Fruit fly (Drosophila melanogaster): ENCODE data around the gene rudhira.

rudhira gene

dm6 chrX:11818047-11818766, 1.5 kb downstream of the rudhira start (continued):
- TF ChIP-seq CG10979 (tag; optimal IDR thresholded peaks at IDR 0.05) (peak; percentile 94), ttk (GFP tag; IDR thresholded peaks at IDR 0.05) (peak; percentile 90), CG17186 (GFP tag; optimal IDR thresholded peaks at IDR 0.05) (peak; percentile 70), CG17802 (tag; optimal IDR thresholded peaks at IDR 0.05) (peak; percentile 69), CG4328 (GFP tag; optimal IDR thresholded peaks at IDR 0.05) (peak; percentile 86), Hr78 (GFP tag; optimal IDR thresholded peaks at IDR 0.05) (peak in 1 of 2 experiments; percentile 75), lilli (GFP tag; optimal IDR thresholded peaks at IDR 0.05) (peak; percentile 96), D (optimal IDR thresholded peaks at IDR 0.05) (no peak), D (GFP tag; optimal IDR thresholded peaks at IDR 0.05) (peak; percentile 91), Dp (GFP tag; optimal IDR thresholded peaks at IDR 0.05) (peak; percentile 8), CoRest (tag; optimal IDR thresholded peaks at IDR 0.05) (peak; percentile 93), CG2116 (GFP tag; optimal IDR thresholded peaks at IDR 0.05) (peak; percentile 83), dati (GFP tag; IDR thresholded peaks at IDR 0.05) (peak; percentile 81), CG2875 (GFP tag; optimal IDR thresholded peaks at IDR 0.05) (peak; percentile 95), abd-A (tag; optimal IDR thresholded peaks at IDR 0.05) (peak; percentile 83), seq (GFP tag; IDR thresholded peaks at IDR 0.05) (peak; percentile 95), luna (GFP tag; optimal IDR thresholded peaks at IDR 0.05) (peak; percentile 77), CG11504 (tag; optimal IDR thresholded peaks at IDR 0.05) (peak; percentile 94), CG3065 (GFP tag; optimal IDR thresholded peaks at IDR 0.05) (peak; percentile 77), chif (GFP tag; optimal IDR thresholded peaks at IDR 0.05) (peak; percentile 95 to 96), CG1647 (GFP tag; optimal IDR thresholded peaks at IDR 0.05) (peak; percentile 88), CG2129 (GFP tag; IDR thresholded peaks at IDR 0.05; ENCODE audit: partially characterized antibody) (no peak), pan (optimal IDR thresholded peaks at IDR 0.05) (no peak), pan (GFP tag; optimal IDR thresholded peaks at IDR 0.05 in 1 of 2, IDR thresholded peaks at IDR 0.05 in 1 of 2) (peak in 1 of 2 experiments; percentile 97), shn (GFP tag; optimal IDR thresholded peaks at IDR 0.05) (peak; percentile 95), Dip2 (GFP tag; IDR thresholded peaks at IDR 0.05) (peak; percentile 50; the same call in 1 of the 2 replicates), CG9609 (GFP tag; optimal IDR thresholded peaks at IDR 0.05) (peak; percentile 95), CG3407 (GFP tag; optimal IDR thresholded peaks at IDR 0.05) (peak; percentile 92), wek (GFP tag; optimal IDR thresholded peaks at IDR 0.05) (peak; percentile 89), GATAe (GFP tag; conservative IDR thresholded peaks at IDR 0.05) (peak; percentile 80), NFAT (GFP tag; IDR thresholded peaks at IDR 0.05) (peak; percentile 83), run (tag; optimal IDR thresholded peaks at IDR 0.05) (peak; percentile 88), rib (GFP tag; IDR thresholded peaks at IDR 0.05) (peak; percentile 79), sc (optimal IDR thresholded peaks at IDR 0.05) (no peak), sc (GFP tag; optimal IDR thresholded peaks at IDR 0.05) (peak; percentile 92), tup (GFP tag; optimal IDR thresholded peaks at IDR 0.05) (peak; percentile 72), CG17359 (tag; optimal IDR thresholded peaks at IDR 0.05) (peak; percentile 97), odd (GFP tag; optimal IDR thresholded peaks at IDR 0.05) (peak; percentile 91), Dfd (GFP tag; optimal IDR thresholded peaks at IDR 0.05) (no peak), ERR (GFP tag; optimal IDR thresholded peaks at IDR 0.05) (peak; percentile 91), CG9817 (tag; optimal IDR thresholded peaks at IDR 0.05) (peak; percentile 87), stc (GFP tag; IDR thresholded peaks at IDR 0.05) (peak; percentile 97), Fer1 (GFP tag; optimal IDR thresholded peaks at IDR 0.05) (peak; percentile 95), CG15269 (tag; optimal IDR thresholded peaks at IDR 0.05) (peak; percentile 96), CG10321 (GFP tag; IDR thresholded peaks at IDR 0.05) (peak; percentile 71), lov (optimal IDR thresholded peaks at IDR 0.05) (no peak), lov (GFP tag; IDR thresholded peaks at IDR 0.05) (peak; percentile 91), Eip74EF (GFP tag; optimal IDR thresholded peaks at IDR 0.05) (peak in 1 of 2 experiments; percentile 93), CG4730 (GFP tag; IDR thresholded peaks at IDR 0.05) (peak; percentile 89), Hr39 (optimal IDR thresholded peaks at IDR 0.05) (no peak)

Measured in whole organism, embryonic.